Worm (Caenorhabditis elegans) whole organism, L3 larva: Measurements from ENCODE around the gene denn-4.
A peak's percentile ranks its signal among the peaks of the same experiment; 100 is the strongest.

Experiments used
- R02D3.7 ChIP-seq: fragments of 150-350 bp; optimal IDR thresholded peaks from 2 replicates; lab custom pipeline; 2014; ENCODE audit warnings: missing biosample characterization, missing genetic modification characterization
- aly-2 ChIP-seq: fragments of 150-350 bp; optimal IDR thresholded peaks from 2 replicates; lab custom pipeline; 2014; ENCODE audit warnings: missing biosample characterization, missing genetic modification characterization
- ama-1 ChIP-seq: fragments of 150-350 bp; optimal IDR thresholded peaks from 2 replicates; lab custom pipeline; 2018
- ceh-16 ChIP-seq: sonication (generic microtip); optimal IDR thresholded peaks from 2 replicates; lab custom pipeline; 2017; ENCODE audit warnings: missing biosample characterization, missing genetic modification characterization
- ceh-28 ChIP-seq: fragments of 150-350 bp; optimal IDR thresholded peaks from 2 replicates; lab custom pipeline; 2014; ENCODE audit warnings: missing biosample characterization, missing genetic modification reagents, missing genetic modification characterization
- ceh-9 ChIP-seq: sonication (generic microtip); optimal IDR thresholded peaks from 2 replicates; lab custom pipeline; 2018; ENCODE audit warnings: missing biosample characterization, missing genetic modification characterization
- daf-12 ChIP-seq: fragments of 150-350 bp; optimal IDR thresholded peaks from 2 replicates; lab custom pipeline; 2014; ENCODE audit warnings: missing biosample characterization, missing genetic modification reagents, missing genetic modification characterization
- egl-5 ChIP-seq: fragments of 150-350 bp; optimal IDR thresholded peaks from 2 replicates; lab custom pipeline; 2017; ENCODE audit warnings: missing biosample characterization, missing genetic modification reagents, missing genetic modification characterization, inconsistent platforms
- elt-1 ChIP-seq: fragments of 150-350 bp; optimal IDR thresholded peaks from 2 replicates; lab custom pipeline; 2014; ENCODE audit warnings: missing biosample characterization, missing genetic modification characterization
- elt-2 ChIP-seq: sonication (generic microtip); optimal IDR thresholded peaks from 2 replicates; lab custom pipeline; 2016; ENCODE audit warnings: missing genetic modification reagents, mild to moderate bottlenecking, missing genetic modification characterization, missing compliant biosample characterization
- elt-3 ChIP-seq, 3 experiments: fragments of 150-350 bp in 1 of 3; sonication (generic microtip) in 2 of 3; optimal IDR thresholded peaks; 2 replicates in 2 of 3; 4 replicates in 1 of 3; lab custom pipeline; 2014 to 2017; ENCODE audit warnings: missing biosample characterization in 3 of 3, missing genetic modification characterization in 3 of 3
- eor-1 ChIP-seq, 2 experiments: fragments of 150-350 bp; optimal IDR thresholded peaks; 2 replicates each; lab custom pipeline; 2014 to 2018; ENCODE audit warnings: missing biosample characterization in 2 of 2, missing genetic modification characterization in 2 of 2
- fkh-10 ChIP-seq: sonication (generic microtip); optimal IDR thresholded peaks from 2 replicates; lab custom pipeline; 2017; ENCODE audit warnings: missing biosample characterization, missing genetic modification reagents, missing genetic modification characterization
- fkh-2 ChIP-seq: fragments of 150-350 bp; optimal IDR thresholded peaks from 2 replicates; lab custom pipeline; 2014; ENCODE audit warnings: missing biosample characterization, missing genetic modification reagents, missing genetic modification characterization
- hmg-11 ChIP-seq: sonication (generic microtip); optimal IDR thresholded peaks from 2 replicates; lab custom pipeline; 2016; ENCODE audit warnings: missing genetic modification characterization, missing compliant biosample characterization
- jun-1 ChIP-seq: fragments of 150-350 bp; optimal IDR thresholded peaks from 2 replicates; lab custom pipeline; 2014; ENCODE audit warnings: missing biosample characterization, missing genetic modification reagents, missing genetic modification characterization
- lin-15B ChIP-seq: fragments of 150-350 bp; optimal IDR thresholded peaks from 2 replicates; lab custom pipeline; 2014; ENCODE audit warnings: missing biosample characterization, missing genetic modification characterization
- lin-39 ChIP-seq: fragments of 150-350 bp; optimal IDR thresholded peaks from 2 replicates; lab custom pipeline; 2018; ENCODE audit warnings: missing biosample characterization, missing genetic modification reagents, missing genetic modification characterization
- lsy-12 ChIP-seq: sonication (generic microtip); optimal IDR thresholded peaks from 2 replicates; lab custom pipeline; 2016; ENCODE audit warnings: mild to moderate bottlenecking, missing genetic modification characterization, missing compliant biosample characterization
- mdl-1 ChIP-seq: fragments of 150-350 bp; optimal IDR thresholded peaks from 2 replicates; lab custom pipeline; 2014; ENCODE audit warnings: missing biosample characterization, missing genetic modification characterization
- mml-1 ChIP-seq: fragments of 150-350 bp; sonication (generic microtip); optimal IDR thresholded peaks from 3 replicates; lab custom pipeline; 2014; ENCODE audit warnings: missing biosample characterization, missing genetic modification characterization
- nfya-1 ChIP-seq: sonication (generic microtip); optimal IDR thresholded peaks from 2 replicates; lab custom pipeline; 2017; ENCODE audit warnings: missing genetic modification characterization, mild to moderate bottlenecking, missing compliant biosample characterization, antibody characterized with exemption, moderate library complexity; ENCODE audit not compliant: insufficient read depth
- nhr-11 ChIP-seq: fragments of 150-350 bp; optimal IDR thresholded peaks from 2 replicates; lab custom pipeline; 2014; ENCODE audit warnings: missing biosample characterization, missing genetic modification characterization
- nhr-12 ChIP-seq: fragments of 150-350 bp; optimal IDR thresholded peaks from 2 replicates; lab custom pipeline; 2014; ENCODE audit warnings: missing biosample characterization, missing genetic modification characterization
- nhr-23 ChIP-seq: fragments of 150-350 bp; optimal IDR thresholded peaks from 2 replicates; lab custom pipeline; 2014; ENCODE audit warnings: missing biosample characterization, missing genetic modification reagents, missing genetic modification characterization
- nhr-25 ChIP-seq: sonication (generic microtip); optimal IDR thresholded peaks from 2 replicates; lab custom pipeline; 2017; ENCODE audit warnings: missing biosample characterization, missing genetic modification characterization
- nhr-28 ChIP-seq: fragments of 150-350 bp; optimal IDR thresholded peaks from 2 replicates; lab custom pipeline; 2014; ENCODE audit warnings: missing biosample characterization, missing genetic modification characterization
- nhr-43 ChIP-seq: sonication (generic microtip); optimal IDR thresholded peaks from 2 replicates; lab custom pipeline; 2016; ENCODE audit warnings: mild to moderate bottlenecking, missing genetic modification characterization, missing compliant biosample characterization; ENCODE audit not compliant: poor library complexity, severe bottlenecking
- nhr-67 ChIP-seq: fragments of 150-350 bp; optimal IDR thresholded peaks from 2 replicates; lab custom pipeline; 2014; ENCODE audit warnings: missing biosample characterization, missing genetic modification characterization
- pha-4 ChIP-seq: fragments of 150-350 bp; optimal IDR thresholded peaks from 2 replicates; lab custom pipeline; 2014; ENCODE audit warnings: missing biosample characterization, missing genetic modification reagents, missing genetic modification characterization
- skn-1 ChIP-seq: fragments of 150-350 bp; optimal IDR thresholded peaks from 2 replicates; lab custom pipeline; 2014; ENCODE audit warnings: missing biosample characterization, missing genetic modification characterization
- snpc-4 ChIP-seq: fragments of 150-350 bp; optimal IDR thresholded peaks from 2 replicates; lab custom pipeline; 2014; ENCODE audit warnings: missing biosample characterization, missing genetic modification characterization
- tbx-2 ChIP-seq: sonication (generic microtip); optimal IDR thresholded peaks from 2 replicates; lab custom pipeline; 2016; ENCODE audit warnings: mild to moderate bottlenecking, missing genetic modification characterization, missing compliant biosample characterization
- unc-39 ChIP-seq: sonication (generic microtip); optimal IDR thresholded peaks from 4 replicates; lab custom pipeline; 2017; ENCODE audit warnings: missing biosample characterization, missing genetic modification characterization
- unc-62 ChIP-seq: fragments of 150-350 bp; sonication (generic microtip); optimal IDR thresholded peaks from 4 replicates; lab custom pipeline; 2014; ENCODE audit warnings: missing biosample characterization, missing genetic modification reagents, missing genetic modification characterization
- ztf-4 ChIP-seq: fragments of 150-350 bp; optimal IDR thresholded peaks from 2 replicates; lab custom pipeline; 2014; ENCODE audit warnings: missing biosample characterization, missing genetic modification characterization

The denn-4 gene

ce11 chrIV:1975594-1975993 lies 51.8 kb downstream of the denn-4 start:
- no peak for TF ChIP-seq jun-1 (tag; lab: Kevin White, UChicago)
- no peak for TF ChIP-seq skn-1 (tag; lab: Kevin White, UChicago)
- no peak for TF ChIP-seq ceh-16
- TF ChIP-seq nhr-28 (tag; lab: Kevin White, UChicago): no peak
- no peak for TF ChIP-seq unc-39 (tag; lab: Kevin White, UChicago)
- no peak for TF ChIP-seq nhr-11 (tag; lab: Kevin White, UChicago)
- TF ChIP-seq pha-4 (tag; lab: Kevin White, UChicago): no peak
- TF ChIP-seq nfya-1: no peak
- no peak for TF ChIP-seq aly-2 (tag; lab: Kevin White, UChicago)
- TF ChIP-seq lin-39 (tag; lab: Kevin White, UChicago): no peak
- no peak for TF ChIP-seq lin-15B (tag; lab: Kevin White, UChicago)
- no peak for TF ChIP-seq elt-3 (tag; optimal IDR thresholded peaks at IDR 0.05; lab: Kevin White, UChicago)
- no peak for TF ChIP-seq nhr-23
- no peak for TF ChIP-seq mml-1 (tag; lab: Kevin White, UChicago)

- TF ChIP-seq ztf-4 (tag; lab: Kevin White, UChicago) (no peak), ceh-16 (no peak), tbx-2 (no peak), eor-1 (tag; optimal IDR thresholded peaks at IDR 0.05; lab: Kevin White, UChicago) (no peak), ceh-28 (tag; lab: Kevin White, UChicago) (no peak), R02D3.7 (tag; lab: Kevin White, UChicago) (no peak), fkh-2 (tag; lab: Kevin White, UChicago) (no peak)
These were observed 56.0 kb downstream of the denn-4 start, which contains the start of gene Y76B12C.8 for ce11 chrIV:1979782-1980181. Gene Y76B12C.8, plus strand, starts transcription at chrIV:1979988.

ce11 chrIV:1980961-1981446 lies 57.2 kb downstream of the denn-4 start, which contains the start of gene Y76B12C.6:
Gene Y76B12C.6, plus strand, starts transcription at chrIV:1981396.
- no peak for TF ChIP-seq daf-12 (tag; lab: Kevin White, UChicago)
- TF ChIP-seq nfya-1: peak; percentile 39
- TF ChIP-seq pha-4 (tag; lab: Kevin White, UChicago): peak; percentile 48
- TF ChIP-seq lin-15B (tag; lab: Kevin White, UChicago): peak; percentile 28
- peak; percentile 42 for TF ChIP-seq lin-39 (tag; lab: Kevin White, UChicago)
- no peak for TF ChIP-seq nhr-67
- no peak for TF ChIP-seq elt-1
- TF ChIP-seq nhr-25: no peak

- TF ChIP-seq ceh-28 (tag; lab: Kevin White, UChicago) (no peak), tbx-2 (no peak), hmg-11 (tag; lab: Kevin White, UChicago) (no peak), egl-5 (tag; lab: Kevin White, UChicago) (no peak), nhr-43 (no peak), elt-3 (tag; optimal IDR thresholded peaks at IDR 0.05; lab: Kevin White, UChicago) (no peak), elt-2 (tag; lab: Kevin White, UChicago) (no peak), fkh-2 (tag; lab: Kevin White, UChicago) (no peak), mdl-1 (tag; lab: Kevin White, UChicago) (no peak), unc-39 (tag; lab: Kevin White, UChicago) (no peak), lin-39 (tag; lab: Kevin White, UChicago) (no peak), lsy-12 (no peak), ceh-9 (tag; lab: Kevin White, UChicago) (no peak), unc-62 (GFP tag; lab: Kevin White, UChicago) (no peak), ama-1 (lab: Kevin White, UChicago) (no peak), ztf-4 (tag; lab: Kevin White, UChicago) (no peak), fkh-10 (no peak)
These were observed 67.1 kb downstream of the denn-4 start for ce11 chrIV:1990843-1991339.

- TF ChIP-seq elt-2 (tag; lab: Kevin White, UChicago) (no peak), unc-39 (tag; lab: Kevin White, UChicago) (no peak), nhr-12 (no peak), snpc-4 (tag; lab: Kevin White, UChicago) (no peak), nhr-28 (tag; lab: Kevin White, UChicago) (no peak)
These were observed 69.0 kb downstream of the denn-4 start, which contains the start of gene xpc-1 for ce11 chrIV:1992789-1993188. Gene xpc-1, plus strand, starts transcription at chrIV:1993089.
